Worm (Caenorhabditis elegans) whole organism, L4 larva: ENCODE measurements around the gene acc-1.

ENCODE experiments used
- D1046.2 ChIP-seq: fragments of 200-800 bp; sonication (Bioruptor generic); IDR thresholded peaks from 2 replicates; pipeline ENCODE4 v1.3.6; 2022; ENCODE audit warnings: missing genetic modification characterization, missing compliant biosample characterization
- F10B5.3 ChIP-seq: sonication (generic microtip); optimal IDR thresholded peaks from 2 replicates; lab custom pipeline; 2016; ENCODE audit warnings: mild to moderate bottlenecking, missing genetic modification characterization, missing compliant biosample characterization
- F26F4.8 ChIP-seq: fragments of 200-800 bp; sonication (Bioruptor generic); conservative IDR thresholded peaks from 2 replicates; pipeline ENCODE4 v1.3.6; 2022; ENCODE audit warnings: missing genetic modification characterization, missing compliant biosample characterization
- F44E2.7 ChIP-seq: fragments of 200-800 bp; sonication (Bioruptor generic); IDR thresholded peaks from 2 replicates; pipeline ENCODE4 v2.1.2; 2022; ENCODE audit warnings: missing genetic modification characterization, missing compliant biosample characterization
- F49E8.2 ChIP-seq: sonication (generic microtip); optimal IDR thresholded peaks from 2 replicates; lab custom pipeline; 2016; ENCODE audit warnings: missing compliant biosample characterization, mild to moderate bottlenecking, missing genetic modification characterization, borderline replicate concordance
- Y48G9A.11 ChIP-seq: fragments of 200-800 bp; sonication (Bioruptor generic); IDR thresholded peaks from 2 replicates; pipeline ENCODE4 v1.3.6; 2022; ENCODE audit warnings: missing genetic modification reagents, missing genetic modification characterization, missing compliant biosample characterization
- Y5F2A.4 ChIP-seq: fragments of 200-800 bp; sonication (Bioruptor generic); optimal IDR thresholded peaks from 2 replicates; lab custom pipeline; 2018; ENCODE audit warnings: mild to moderate bottlenecking, missing genetic modification characterization, missing compliant biosample characterization
- ZK546.5 ChIP-seq, 2 experiments: sonication (generic microtip); optimal IDR thresholded peaks; 2 replicates each; lab custom pipeline; 2017; ENCODE audit warnings: missing biosample characterization in 2 of 2, missing genetic modification characterization in 2 of 2
- arid-1 ChIP-seq: fragments of 200-800 bp; sonication (Bioruptor generic); conservative IDR thresholded peaks from 2 replicates; pipeline ENCODE4 v1.3.6; 2022; ENCODE audit warnings: missing genetic modification reagents, missing genetic modification characterization, missing compliant biosample characterization
- attf-4 ChIP-seq: sonication (generic microtip); optimal IDR thresholded peaks from 3 replicates; lab custom pipeline; 2017; ENCODE audit warnings: missing biosample characterization, missing genetic modification characterization
- ceh-28 ChIP-seq: fragments of 150-350 bp; optimal IDR thresholded peaks from 2 replicates; lab custom pipeline; 2014; ENCODE audit warnings: missing biosample characterization, missing genetic modification reagents, missing genetic modification characterization
- ceh-62 ChIP-seq: sonication (generic microtip); optimal IDR thresholded peaks from 2 replicates; lab custom pipeline; 2017; ENCODE audit warnings: missing biosample characterization, missing genetic modification characterization
- ctbp-1 ChIP-seq: fragments of 200-800 bp; sonication (Bioruptor generic); IDR thresholded peaks from 2 replicates; pipeline ENCODE4 v1.3.6; 2022; ENCODE audit warnings: missing genetic modification reagents, missing genetic modification characterization, missing compliant biosample characterization
- daf-16 ChIP-seq, 3 experiments: sonication (generic microtip); optimal IDR thresholded peaks; 2 replicates each; lab custom pipeline; 2016 to 2017; ENCODE audit warnings: missing genetic modification characterization in 3 of 3, missing genetic modification reagents in 3 of 3, mild to moderate bottlenecking in 2 of 3, missing compliant biosample characterization in 2 of 3, missing biosample characterization in 1 of 3, moderate library complexity in 1 of 3
- daf-19 ChIP-seq: fragments of 200-800 bp; sonication (Bioruptor generic); conservative IDR thresholded peaks from 2 replicates; pipeline ENCODE4 v1.3.6; 2022; ENCODE audit warnings: missing genetic modification characterization, missing compliant biosample characterization
- dmd-6 ChIP-seq: fragments of 200-800 bp; sonication (Bioruptor generic); IDR thresholded peaks from 2 replicates; pipeline ENCODE4 v1.3.6; 2022; ENCODE audit warnings: missing genetic modification reagents, missing genetic modification characterization, missing compliant biosample characterization
- dpl-1 ChIP-seq: fragments of 150-350 bp; optimal IDR thresholded peaks from 2 replicates; lab custom pipeline; 2014; ENCODE audit warnings: missing biosample characterization, missing genetic modification reagents, missing genetic modification characterization
- hif-1 ChIP-seq, 2 experiments: sonication (generic microtip); optimal IDR thresholded peaks; 2 replicates each; lab custom pipeline; 2016 to 2017; ENCODE audit warnings: missing compliant biosample characterization in 2 of 2, missing genetic modification characterization in 2 of 2, missing genetic modification reagents in 2 of 2, missing genotype in 2 of 2, mild to moderate bottlenecking in 1 of 2
- hlh-30 ChIP-seq: sonication (generic microtip); optimal IDR thresholded peaks from 2 replicates; lab custom pipeline; 2017; ENCODE audit warnings: antibody characterized with exemption, mild to moderate bottlenecking, missing genetic modification characterization, missing compliant biosample characterization; ENCODE audit not compliant: insufficient read depth
- hmg-1.1 ChIP-seq: fragments of 200-800 bp; sonication (Bioruptor generic); IDR thresholded peaks from 2 replicates; pipeline ENCODE4 v1.3.6; 2022; ENCODE audit warnings: missing genetic modification reagents, missing genetic modification characterization, missing compliant biosample characterization
- lim-7 ChIP-seq: fragments of 200-800 bp; sonication (Bioruptor generic); IDR thresholded peaks from 2 replicates; pipeline ENCODE4 v1.3.6; 2022; ENCODE audit warnings: missing genetic modification characterization, missing compliant biosample characterization
- lin-13 ChIP-seq: fragments of 150-350 bp; optimal IDR thresholded peaks from 2 replicates; lab custom pipeline; 2014; ENCODE audit warnings: missing biosample characterization, missing genetic modification reagents, missing genetic modification characterization
- lin-29 ChIP-seq: fragments of 200-800 bp; sonication (Bioruptor generic); IDR thresholded peaks from 2 replicates; pipeline ENCODE4 v1.3.6; 2022; ENCODE audit warnings: missing genetic modification reagents, missing genetic modification characterization, missing compliant biosample characterization
- lir-3 ChIP-seq: sonication (generic microtip); optimal IDR thresholded peaks from 2 replicates; lab custom pipeline; 2016; ENCODE audit warnings: mild to moderate bottlenecking, missing genetic modification characterization, missing compliant biosample characterization
- lsy-2 ChIP-seq, 2 experiments: fragments of 150-350 bp in 1 of 2; sonication (generic microtip) in 1 of 2; optimal IDR thresholded peaks; 2 replicates each; lab custom pipeline; 2014 to 2017; ENCODE audit warnings: missing biosample characterization in 2 of 2, missing genetic modification characterization in 2 of 2
- madf-9 ChIP-seq: fragments of 200-800 bp; sonication (Bioruptor generic); conservative IDR thresholded peaks from 2 replicates; pipeline ENCODE4 v1.3.6; 2022; ENCODE audit warnings: missing genetic modification reagents, missing genetic modification characterization, missing compliant biosample characterization
- mdl-1 ChIP-seq, 2 experiments: fragments of 150-350 bp in 1 of 2; sonication (generic microtip) in 1 of 2; optimal IDR thresholded peaks; 2 replicates each; lab custom pipeline; 2014 to 2017; ENCODE audit warnings: missing biosample characterization in 2 of 2, missing genetic modification characterization in 2 of 2
- mdt-29 ChIP-seq: fragments of 200-800 bp; sonication (Bioruptor generic); IDR thresholded peaks from 2 replicates; pipeline ENCODE4 v1.3.6; 2022; ENCODE audit warnings: missing genetic modification reagents, missing genetic modification characterization, missing compliant biosample characterization
- mxl-2 ChIP-seq: fragments of 200-800 bp; sonication (Bioruptor generic); conservative IDR thresholded peaks from 2 replicates; pipeline ENCODE4 v1.3.6; 2022; ENCODE audit warnings: missing genetic modification reagents, missing genetic modification characterization, missing compliant biosample characterization
- nhr-102 ChIP-seq: sonication (generic microtip); optimal IDR thresholded peaks from 2 replicates; lab custom pipeline; 2016; ENCODE audit warnings: mild to moderate bottlenecking, missing genetic modification characterization, moderate library complexity, missing compliant biosample characterization
- nhr-237 ChIP-seq: sonication (generic microtip); optimal IDR thresholded peaks from 2 replicates; lab custom pipeline; 2017; ENCODE audit warnings: missing biosample characterization, missing genetic modification characterization
- nhr-28 ChIP-seq: fragments of 150-350 bp; optimal IDR thresholded peaks from 2 replicates; lab custom pipeline; 2014; ENCODE audit warnings: missing biosample characterization, missing genetic modification characterization
- nhr-48 ChIP-seq: sonication (generic microtip); optimal IDR thresholded peaks from 2 replicates; lab custom pipeline; 2016; ENCODE audit warnings: mild to moderate bottlenecking, missing genetic modification characterization, missing compliant biosample characterization
- pha-4 ChIP-seq, 2 experiments: fragments of 150-350 bp in 1 of 2; fragments of 200-800 bp in 1 of 2; sonication (Bioruptor generic) in 1 of 2; IDR thresholded peaks in 1 of 2; optimal IDR thresholded peaks in 1 of 2; 2 replicates each; pipeline versions ENCODE4 v1.3.6 to Lab custom; 2014 to 2022; ENCODE audit warnings: missing genetic modification characterization in 2 of 2, missing genetic modification reagents in 2 of 2, missing biosample characterization in 1 of 2, missing compliant biosample characterization in 1 of 2
- php-3 ChIP-seq: fragments of 200-800 bp; sonication (Bioruptor generic); IDR thresholded peaks from 2 replicates; pipeline ENCODE4 v1.3.6; 2022; ENCODE audit warnings: missing genetic modification reagents, missing genetic modification characterization, missing compliant biosample characterization
- rbr-2 ChIP-seq: sonication (generic microtip); optimal IDR thresholded peaks from 2 replicates; lab custom pipeline; 2016; ENCODE audit warnings: missing genotype, missing genetic modification characterization, missing compliant biosample characterization
- saeg-2 ChIP-seq: fragments of 200-800 bp; sonication (Bioruptor generic); IDR thresholded peaks from 2 replicates; pipeline ENCODE4 v1.3.6; 2022; ENCODE audit warnings: missing genetic modification reagents, missing genetic modification characterization, missing compliant biosample characterization
- set-16 ChIP-seq: fragments of 200-800 bp; sonication (Bioruptor generic); IDR thresholded peaks from 2 replicates; pipeline ENCODE4 v1.3.6; 2022; ENCODE audit warnings: missing genetic modification reagents, missing genetic modification characterization, missing compliant biosample characterization
- snpc-1.2 ChIP-seq: fragments of 200-800 bp; sonication (Bioruptor generic); IDR thresholded peaks from 2 replicates; pipeline ENCODE4 v1.3.6; 2022; ENCODE audit warnings: missing genetic modification reagents, missing genetic modification characterization, missing compliant biosample characterization
- spr-1 ChIP-seq: sonication (generic microtip); optimal IDR thresholded peaks from 2 replicates; lab custom pipeline; 2016; ENCODE audit warnings: mild to moderate bottlenecking, missing genetic modification characterization, missing compliant biosample characterization
- spr-3 ChIP-seq: fragments of 200-800 bp; sonication (Bioruptor generic); optimal IDR thresholded peaks from 2 replicates; lab custom pipeline; 2018; ENCODE audit warnings: mild to moderate bottlenecking, missing genetic modification characterization, missing compliant biosample characterization
- unc-130 ChIP-seq: sonication (generic microtip); optimal IDR thresholded peaks from 2 replicates; lab custom pipeline; 2016; ENCODE audit warnings: missing genetic modification reagents, missing genetic modification characterization, missing compliant biosample characterization
- unc-62 ChIP-seq, 3 experiments: fragments of 150-350 bp in 1 of 3; sonication (generic microtip); optimal IDR thresholded peaks in 2 of 3; peaks in 1 of 3; 1 replicate in 1 of 3; 2 replicates in 2 of 3; lab custom pipeline; 2014 to 2017; ENCODE audit warnings: missing biosample characterization in 3 of 3, missing genetic modification characterization in 3 of 3, missing genetic modification reagents in 3 of 3, missing genotype in 1 of 3
- vab-7 ChIP-seq: fragments of 200-800 bp; sonication (Bioruptor generic); IDR thresholded peaks from 2 replicates; pipeline ENCODE4 v1.3.6; 2022; ENCODE audit warnings: missing genetic modification reagents, missing genetic modification characterization, missing compliant biosample characterization
- zag-1 ChIP-seq: fragments of 150-350 bp; optimal IDR thresholded peaks from 2 replicates; lab custom pipeline; 2014; ENCODE audit warnings: missing biosample characterization, missing genetic modification characterization
- zip-11 ChIP-seq: fragments of 200-800 bp; sonication (Bioruptor generic); IDR thresholded peaks from 2 replicates; pipeline ENCODE4 v1.3.6; 2022; ENCODE audit warnings: missing genetic modification characterization, missing compliant biosample characterization
- zip-2 ChIP-seq: fragments of 150-350 bp; optimal IDR thresholded peaks from 2 replicates; lab custom pipeline; 2014; ENCODE audit warnings: missing biosample characterization, missing genetic modification characterization
- ztf-11 ChIP-seq: fragments of 150-350 bp; optimal IDR thresholded peaks from 2 replicates; lab custom pipeline; 2014; ENCODE audit warnings: missing biosample characterization, missing genetic modification characterization
- ztf-7 ChIP-seq: fragments of 150-350 bp; optimal IDR thresholded peaks from 2 replicates; lab custom pipeline; 2014; ENCODE audit warnings: missing biosample characterization, missing genetic modification characterization

Gene acc-1

ce11 chrIV:9647789-9648361, 10.0 kb upstream of the acc-1 start, which contains the start of gene amph-1 (continued):
- no peak for TF ChIP-seq ctbp-1 (GFP tag; lab: Robert Waterston, UW)
- TF ChIP-seq ztf-11 (tag; lab: Kevin White, UChicago), result no peak
- no peak for TF ChIP-seq mdt-29 (GFP tag; lab: Robert Waterston, UW)
- TF ChIP-seq arid-1, result no peak
- no peak for TF ChIP-seq ceh-62 (tag; lab: Kevin White, UChicago)
- no peak for TF ChIP-seq php-3 (GFP tag; lab: Robert Waterston, UW)
- no peak for TF ChIP-seq lim-7 (GFP tag; lab: Robert Waterston, UW)
- TF ChIP-seq zag-1, result no peak
- TF ChIP-seq Y5F2A.4 (GFP tag; lab: Kevin White, UChicago), result no peak
- TF ChIP-seq rbr-2 (tag; lab: Kevin White, UChicago), result no peak
- no peak for TF ChIP-seq F44E2.7 (GFP tag; lab: Robert Waterston, UW)
- no peak for TF ChIP-seq zip-11 (GFP tag; lab: Robert Waterston, UW)
- no peak for TF ChIP-seq F26F4.8 (GFP tag; lab: Robert Waterston, UW)
- no peak for TF ChIP-seq F49E8.2 (tag; lab: Kevin White, UChicago)
- peak; percentile 28 for TF ChIP-seq hlh-30 (tag; lab: Kevin White, UChicago)
- TF ChIP-seq hmg-1.1 (GFP tag; lab: Robert Waterston, UW), result peak; percentile 44; the same call in 1 of the 2 replicates
- no peak for TF ChIP-seq D1046.2 (GFP tag; lab: Robert Waterston, UW)
- no peak for TF ChIP-seq saeg-2
- peak in 1 of 2 experiments; percentile 76 for TF ChIP-seq unc-62 (GFP tag; optimal IDR thresholded peaks at IDR 0.05 in 1 of 2; lab: Kevin White, UChicago)
- TF ChIP-seq unc-62 (tag; optimal IDR thresholded peaks at IDR 0.05; lab: Kevin White, UChicago), result no peak
- no peak for TF ChIP-seq ZK546.5 (tag; optimal IDR thresholded peaks at IDR 0.05; lab: Kevin White, UChicago)
- no peak for TF ChIP-seq pha-4 (GFP tag; IDR thresholded peaks at IDR 0.05; lab: Robert Waterston, UW)
- no peak for TF ChIP-seq pha-4 (tag; optimal IDR thresholded peaks at IDR 0.05; lab: Kevin White, UChicago)
- no peak for TF ChIP-seq spr-3 (GFP tag; lab: Kevin White, UChicago)
- TF ChIP-seq ztf-7 (tag; lab: Kevin White, UChicago), result no peak
- no peak for TF ChIP-seq snpc-1.2
- TF ChIP-seq nhr-102 (tag; lab: Kevin White, UChicago), result no peak
- no peak for TF ChIP-seq set-16
- TF ChIP-seq lsy-2 (tag; optimal IDR thresholded peaks at IDR 0.05; lab: Kevin White, UChicago), result peak in 1 of 2 experiments; percentile 27
- no peak for TF ChIP-seq hif-1 (tag; optimal IDR thresholded peaks at IDR 0.05; lab: Kevin White, UChicago)
- no peak for TF ChIP-seq nhr-237 (tag; lab: Kevin White, UChicago)
- TF ChIP-seq madf-9 (GFP tag; lab: Robert Waterston, UW), result 0 out of 2 replicates have a peak, but pooled peaks have one; percentile 6
- no peak for TF ChIP-seq lir-3 (tag; lab: Kevin White, UChicago)
- TF ChIP-seq daf-16 (GFP tag; optimal IDR thresholded peaks at IDR 0.05; lab: Kevin White, UChicago), result no peak
- TF ChIP-seq daf-16 (tag; optimal IDR thresholded peaks at IDR 0.05; lab: Kevin White, UChicago), result peak; percentile 19
- TF ChIP-seq zip-2 (tag; lab: Kevin White, UChicago), result no peak
- TF ChIP-seq nhr-48, result no peak
- TF ChIP-seq mxl-2 (GFP tag; lab: Robert Waterston, UW), result no peak
- TF ChIP-seq dpl-1 (GFP tag; lab: Kevin White, UChicago), result no peak
- TF ChIP-seq Y48G9A.11 (GFP tag; lab: Robert Waterston, UW), result no peak
- no peak for TF ChIP-seq daf-19 (GFP tag; lab: Robert Waterston, UW)
- TF ChIP-seq dmd-6 (GFP tag; lab: Robert Waterston, UW), result no peak
- no peak for TF ChIP-seq attf-4 (tag; lab: Kevin White, UChicago)
- no peak for TF ChIP-seq vab-7 (GFP tag; lab: Robert Waterston, UW)
- no peak for TF ChIP-seq unc-130 (GFP tag; lab: Kevin White, UChicago)
- TF ChIP-seq spr-1, result no peak
- no peak for TF ChIP-seq lin-13 (GFP tag; lab: Kevin White, UChicago)
- TF ChIP-seq nhr-28, result peak; percentile 56
- no peak for TF ChIP-seq mdl-1 (tag; optimal IDR thresholded peaks at IDR 0.05; lab: Kevin White, UChicago)
- no peak for TF ChIP-seq ceh-28
- no peak for TF ChIP-seq F10B5.3 (tag; lab: Kevin White, UChicago)
- TF ChIP-seq lin-29, result no peak
